Worm (Caenorhabditis elegans) whole organism, L4 larva: ENCODE results near the gene F07C6.3.
A peak's percentile ranks its signal among the peaks of the same experiment; 100 is the strongest.

Experiments
- F10B5.3 ChIP-seq: sonication (generic microtip); optimal IDR thresholded peaks from 2 replicates; lab custom pipeline; 2016; ENCODE audit warnings: mild to moderate bottlenecking, missing genetic modification characterization, missing compliant biosample characterization
- T20F7.1 ChIP-seq: fragments of 200-800 bp; sonication (Bioruptor generic); optimal IDR thresholded peaks from 2 replicates; lab custom pipeline; 2018; ENCODE audit warnings: mild to moderate bottlenecking, missing genetic modification characterization, missing compliant biosample characterization
- T26A8.4 ChIP-seq: fragments of 200-800 bp; sonication (Bioruptor generic); IDR thresholded peaks from 2 replicates; pipeline ENCODE4 v1.3.6; 2022; ENCODE audit warnings: missing genetic modification characterization, missing compliant biosample characterization
- ZK337.2 ChIP-seq: fragments of 200-800 bp; sonication (Bioruptor generic); IDR thresholded peaks from 2 replicates; pipeline ENCODE4 v1.3.6; 2022; ENCODE audit warnings: missing genetic modification reagents, missing genetic modification characterization, missing compliant biosample characterization
- aha-1 ChIP-seq: fragments of 150-350 bp; peaks from one replicate; lab custom pipeline; 2014; ENCODE audit warnings: missing biosample characterization, missing genetic modification characterization
- ceh-44 ChIP-seq: fragments of 200-800 bp; sonication (Bioruptor generic); IDR thresholded peaks from 2 replicates; pipeline ENCODE4 v1.3.6; 2022; ENCODE audit warnings: missing genetic modification reagents, missing genetic modification characterization, missing compliant biosample characterization
- ctbp-1 ChIP-seq: fragments of 200-800 bp; sonication (Bioruptor generic); IDR thresholded peaks from 2 replicates; pipeline ENCODE4 v1.3.6; 2022; ENCODE audit warnings: missing genetic modification reagents, missing genetic modification characterization, missing compliant biosample characterization
- daf-16 ChIP-seq, 3 experiments: sonication (generic microtip); optimal IDR thresholded peaks; 2 replicates each; lab custom pipeline; 2016 to 2017; ENCODE audit warnings: missing genetic modification characterization in 3 of 3, missing genetic modification reagents in 3 of 3, mild to moderate bottlenecking in 2 of 3, missing compliant biosample characterization in 2 of 3, missing biosample characterization in 1 of 3, moderate library complexity in 1 of 3
- daf-8 ChIP-seq: fragments of 200-800 bp; sonication (Bioruptor generic); IDR thresholded peaks from 2 replicates; pipeline ENCODE4 v1.3.6; 2022; ENCODE audit warnings: missing genetic modification characterization, missing compliant biosample characterization
- dmd-6 ChIP-seq: fragments of 200-800 bp; sonication (Bioruptor generic); IDR thresholded peaks from 2 replicates; pipeline ENCODE4 v1.3.6; 2022; ENCODE audit warnings: missing genetic modification reagents, missing genetic modification characterization, missing compliant biosample characterization
- duxl-1 ChIP-seq: sonication (generic microtip); optimal IDR thresholded peaks from 2 replicates; lab custom pipeline; 2016; ENCODE audit warnings: mild to moderate bottlenecking, missing genetic modification characterization, moderate library complexity, missing compliant biosample characterization; ENCODE audit not compliant: poor library complexity
- dve-1 ChIP-seq: sonication (generic microtip); optimal IDR thresholded peaks from 2 replicates; lab custom pipeline; 2017; ENCODE audit warnings: antibody characterized with exemption, mild to moderate bottlenecking, missing genetic modification characterization, missing compliant biosample characterization; ENCODE audit not compliant: insufficient read depth
- egl-43 ChIP-seq: fragments of 200-800 bp; sonication (Bioruptor generic); IDR thresholded peaks from 2 replicates; pipeline ENCODE4 v1.3.6; 2022; ENCODE audit warnings: missing genetic modification reagents, missing genetic modification characterization, missing compliant biosample characterization
- gei-8 ChIP-seq: fragments of 200-800 bp; sonication (Bioruptor generic); optimal IDR thresholded peaks from 2 replicates; lab custom pipeline; 2018; ENCODE audit warnings: mild to moderate bottlenecking, missing genetic modification characterization, missing compliant biosample characterization
- hif-1 ChIP-seq, 2 experiments: sonication (generic microtip); optimal IDR thresholded peaks; 2 replicates each; lab custom pipeline; 2016 to 2017; ENCODE audit warnings: missing compliant biosample characterization in 2 of 2, missing genetic modification characterization in 2 of 2, missing genetic modification reagents in 2 of 2, missing genotype in 2 of 2, mild to moderate bottlenecking in 1 of 2
- lim-7 ChIP-seq: fragments of 200-800 bp; sonication (Bioruptor generic); IDR thresholded peaks from 2 replicates; pipeline ENCODE4 v1.3.6; 2022; ENCODE audit warnings: missing genetic modification characterization, missing compliant biosample characterization
- lin-1 ChIP-seq: fragments of 200-800 bp; sonication (Bioruptor generic); IDR thresholded peaks from 2 replicates; pipeline ENCODE4 v1.3.6; 2022; ENCODE audit warnings: missing genetic modification reagents, missing genetic modification characterization, missing compliant biosample characterization
- lin-29 ChIP-seq: fragments of 200-800 bp; sonication (Bioruptor generic); IDR thresholded peaks from 2 replicates; pipeline ENCODE4 v1.3.6; 2022; ENCODE audit warnings: missing genetic modification reagents, missing genetic modification characterization, missing compliant biosample characterization
- lin-38 ChIP-seq: fragments of 200-800 bp; sonication (Bioruptor generic); IDR thresholded peaks from 2 replicates; pipeline ENCODE4 v1.3.6; 2022; ENCODE audit warnings: missing genetic modification reagents, missing genetic modification characterization, missing compliant biosample characterization
- lsy-2 ChIP-seq, 2 experiments: fragments of 150-350 bp in 1 of 2; sonication (generic microtip) in 1 of 2; optimal IDR thresholded peaks; 2 replicates each; lab custom pipeline; 2014 to 2017; ENCODE audit warnings: missing biosample characterization in 2 of 2, missing genetic modification characterization in 2 of 2
- madf-9 ChIP-seq: fragments of 200-800 bp; sonication (Bioruptor generic); conservative IDR thresholded peaks from 2 replicates; pipeline ENCODE4 v1.3.6; 2022; ENCODE audit warnings: missing genetic modification reagents, missing genetic modification characterization, missing compliant biosample characterization
- mdl-1 ChIP-seq, 2 experiments: fragments of 150-350 bp in 1 of 2; sonication (generic microtip) in 1 of 2; optimal IDR thresholded peaks; 2 replicates each; lab custom pipeline; 2014 to 2017; ENCODE audit warnings: missing biosample characterization in 2 of 2, missing genetic modification characterization in 2 of 2
- mes-2 ChIP-seq: sonication (generic microtip); optimal IDR thresholded peaks from 2 replicates; lab custom pipeline; 2016; ENCODE audit warnings: missing genotype, mild to moderate bottlenecking, missing genetic modification characterization, missing compliant biosample characterization; ENCODE audit not compliant: poor library complexity, severe bottlenecking
- mxl-3 ChIP-seq: fragments of 200-800 bp; sonication (Bioruptor generic); optimal IDR thresholded peaks from 2 replicates; lab custom pipeline; 2018; ENCODE audit warnings: mild to moderate bottlenecking, missing genetic modification characterization, missing compliant biosample characterization
- nhr-10 ChIP-seq: fragments of 150-350 bp; optimal IDR thresholded peaks from 2 replicates; lab custom pipeline; 2014; ENCODE audit warnings: missing biosample characterization, missing genetic modification characterization
- nhr-25 ChIP-seq: sonication (generic microtip); optimal IDR thresholded peaks from 2 replicates; lab custom pipeline; 2017; ENCODE audit warnings: missing genetic modification characterization, mild to moderate bottlenecking, missing compliant biosample characterization, antibody characterized with exemption, moderate library complexity, borderline replicate concordance; ENCODE audit not compliant: insufficient read depth
- nhr-41 ChIP-seq: fragments of 200-800 bp; sonication (Bioruptor generic); IDR thresholded peaks from 2 replicates; pipeline ENCODE4 v1.3.6; 2022; ENCODE audit warnings: missing genetic modification reagents, missing genetic modification characterization, missing compliant biosample characterization
- nhr-42 ChIP-seq: fragments of 200-800 bp; sonication (Bioruptor generic); IDR thresholded peaks from 2 replicates; pipeline ENCODE4 v1.3.6; 2022; ENCODE audit warnings: missing genetic modification characterization, missing compliant biosample characterization
- nhr-6 ChIP-seq: fragments of 150-350 bp; optimal IDR thresholded peaks from 2 replicates; lab custom pipeline; 2014; ENCODE audit warnings: missing biosample characterization, missing genetic modification characterization
- pha-4 ChIP-seq, 2 experiments: fragments of 150-350 bp in 1 of 2; fragments of 200-800 bp in 1 of 2; sonication (Bioruptor generic) in 1 of 2; IDR thresholded peaks in 1 of 2; optimal IDR thresholded peaks in 1 of 2; 2 replicates each; pipeline versions ENCODE4 v1.3.6 to Lab custom; 2014 to 2022; ENCODE audit warnings: missing genetic modification characterization in 2 of 2, missing genetic modification reagents in 2 of 2, missing biosample characterization in 1 of 2, missing compliant biosample characterization in 1 of 2
- rbr-2 ChIP-seq: sonication (generic microtip); optimal IDR thresholded peaks from 2 replicates; lab custom pipeline; 2016; ENCODE audit warnings: missing genotype, missing genetic modification characterization, missing compliant biosample characterization
- set-16 ChIP-seq: fragments of 200-800 bp; sonication (Bioruptor generic); IDR thresholded peaks from 2 replicates; pipeline ENCODE4 v1.3.6; 2022; ENCODE audit warnings: missing genetic modification reagents, missing genetic modification characterization, missing compliant biosample characterization
- unc-130 ChIP-seq: sonication (generic microtip); optimal IDR thresholded peaks from 2 replicates; lab custom pipeline; 2016; ENCODE audit warnings: missing genetic modification reagents, missing genetic modification characterization, missing compliant biosample characterization
- unc-39 ChIP-seq: sonication (generic microtip); optimal IDR thresholded peaks from 2 replicates; lab custom pipeline; 2017; ENCODE audit warnings: missing biosample characterization, missing genetic modification characterization
- unc-62 ChIP-seq, 3 experiments: fragments of 150-350 bp in 1 of 3; sonication (generic microtip); optimal IDR thresholded peaks in 2 of 3; peaks in 1 of 3; 1 replicate in 1 of 3; 2 replicates in 2 of 3; lab custom pipeline; 2014 to 2017; ENCODE audit warnings: missing biosample characterization in 3 of 3, missing genetic modification characterization in 3 of 3, missing genetic modification reagents in 3 of 3, missing genotype in 1 of 3
- ztf-11 ChIP-seq: fragments of 150-350 bp; optimal IDR thresholded peaks from 2 replicates; lab custom pipeline; 2014; ENCODE audit warnings: missing biosample characterization, missing genetic modification characterization

Gene F07C6.3

ce11 chrIV:12789088-12789487 is at the start of gene F07C6.3:
TSS of gene F07C6.3 (plus strand) at chrIV:12789235.
- TF ChIP-seq aha-1 (tag; lab: Kevin White, UChicago) (peak; percentile 97), T26A8.4 (GFP tag; lab: Robert Waterston, UW) (no peak), lin-38 (GFP tag; lab: Robert Waterston, UW) (no peak), gei-8 (no peak), mxl-3 (no peak), rbr-2 (no peak)

- peak in 1 of 2 experiments; percentile 24 for TF ChIP-seq unc-62 (GFP tag; optimal IDR thresholded peaks at IDR 0.05 in 1 of 2; lab: Kevin White, UChicago)
- TF ChIP-seq unc-62 (tag; optimal IDR thresholded peaks at IDR 0.05; lab: Kevin White, UChicago) = no peak
- no peak for TF ChIP-seq ZK337.2 (GFP tag; lab: Robert Waterston, UW)
Observed at ce11 chrIV:12741438-12741837, 47.6 kb upstream of the F07C6.3 start, which contains the start of gene T23F6.5. TSS of gene T23F6.5 (minus strand) at chrIV:12741538.

- 0 out of 2 replicates have a peak, but pooled peaks have one; percentile 38 for TF ChIP-seq egl-43 (GFP tag; lab: Robert Waterston, UW)
- 0 out of 2 replicates have a peak, but pooled peaks have one; percentile 11 for TF ChIP-seq madf-9 (GFP tag; lab: Robert Waterston, UW)
- no peak for TF ChIP-seq nhr-25 (tag; lab: Kevin White, UChicago)
- TF ChIP-seq lin-29 (GFP tag; lab: Robert Waterston, UW) = no peak
- peak; percentile 90 for TF ChIP-seq set-16 (GFP tag; lab: Robert Waterston, UW)
- TF ChIP-seq nhr-42 (GFP tag; lab: Robert Waterston, UW) = 0 out of 2 replicates have a peak, but pooled peaks have one; percentile 33
- TF ChIP-seq daf-16 (GFP tag; optimal IDR thresholded peaks at IDR 0.05; lab: Kevin White, UChicago) = no peak
- TF ChIP-seq daf-16 (tag; optimal IDR thresholded peaks at IDR 0.05; lab: Kevin White, UChicago) = no peak
Observed at ce11 chrIV:12743680-12744079, 45.4 kb upstream of the F07C6.3 start.

- TF ChIP-seq hif-1 (tag; optimal IDR thresholded peaks at IDR 0.05; lab: Kevin White, UChicago) = no peak
- no peak for TF ChIP-seq rbr-2
- TF ChIP-seq daf-8 (GFP tag; lab: Robert Waterston, UW) = no peak
- no peak for TF ChIP-seq unc-130 (GFP tag; lab: Kevin White, UChicago)
- no peak for TF ChIP-seq duxl-1 (tag; lab: Kevin White, UChicago)
- TF ChIP-seq lsy-2 (tag; optimal IDR thresholded peaks at IDR 0.05; lab: Kevin White, UChicago) = no peak
- TF ChIP-seq ctbp-1 = no peak
- no peak for TF ChIP-seq ceh-44 (GFP tag; lab: Robert Waterston, UW)
- TF ChIP-seq lim-7 (GFP tag; lab: Robert Waterston, UW) = no peak
- no peak for TF ChIP-seq pha-4 (GFP tag; IDR thresholded peaks at IDR 0.05; lab: Robert Waterston, UW)
- TF ChIP-seq pha-4 (tag; optimal IDR thresholded peaks at IDR 0.05; lab: Kevin White, UChicago) = no peak
- TF ChIP-seq gei-8 = no peak
- TF ChIP-seq nhr-41 (GFP tag; lab: Robert Waterston, UW) = no peak
- TF ChIP-seq nhr-10 (tag; lab: Kevin White, UChicago) = no peak
- TF ChIP-seq lin-1 = no peak
Observed at ce11 chrIV:12744713-12745112, 44.3 kb upstream of the F07C6.3 start, which contains the start of gene C36H8.1. TSS of gene C36H8.1 (minus strand) at chrIV:12744813.

ce11 chrIV:12746284-12746683 is 42.8 kb upstream of the F07C6.3 start, which contains the start of gene inx-6:
TSS of gene inx-6 (plus strand) at chrIV:12746584.
- TF ChIP-seq mes-2 (tag; lab: Kevin White, UChicago) = no peak
- TF ChIP-seq T20F7.1 = no peak
- TF ChIP-seq nhr-6 (tag; lab: Kevin White, UChicago) = no peak
- no peak for TF ChIP-seq unc-39 (tag; lab: Kevin White, UChicago)
- no peak for TF ChIP-seq F10B5.3 (tag; lab: Kevin White, UChicago)
- no peak for TF ChIP-seq ztf-11
- no peak for TF ChIP-seq mdl-1 (tag; optimal IDR thresholded peaks at IDR 0.05; lab: Kevin White, UChicago)
- no peak for TF ChIP-seq hif-1 (tag; optimal IDR thresholded peaks at IDR 0.05; lab: Kevin White, UChicago)
- TF ChIP-seq dmd-6 (GFP tag; lab: Robert Waterston, UW) = no peak
- no peak for TF ChIP-seq dve-1 (tag; lab: Kevin White, UChicago)
